Fruit fly (Drosophila melanogaster) whole organism, adult: Measurements from ENCODE around the gene Adat1.

Experiments
- CG14711 ChIP-seq: fragments of 200-800 bp; sonication (Bioruptor generic); optimal IDR thresholded peaks from 2 replicates; lab custom pipeline; 2018; ENCODE audit warnings: missing biosample characterization, mild to moderate bottlenecking, missing genetic modification characterization, moderate library complexity
- CG33017 ChIP-seq: fragments of 200-800 bp; sonication (Bioruptor generic); optimal IDR thresholded peaks from 2 replicates; lab custom pipeline; 2018; ENCODE audit warnings: missing biosample characterization, mild to moderate bottlenecking, missing genetic modification characterization, moderate library complexity
- CG7045 ChIP-seq: fragments of 200-800 bp; sonication (Bioruptor generic); optimal IDR thresholded peaks from 2 replicates; lab custom pipeline; 2017; ENCODE audit warnings: missing biosample characterization, mild to moderate bottlenecking, missing genetic modification characterization
- Mnt ChIP-seq: fragments of 200-800 bp; sonication (Bioruptor generic); optimal IDR thresholded peaks from 2 replicates; lab custom pipeline; 2016; ENCODE audit warnings: missing biosample characterization, mild to moderate bottlenecking, missing genetic modification characterization
- bab1 ChIP-seq: fragments of 200-800 bp; sonication (Bioruptor generic); optimal IDR thresholded peaks from 3 replicates; lab custom pipeline; 2019; ENCODE audit warnings: missing biosample characterization, mild to moderate bottlenecking, missing genetic modification characterization, moderate library complexity
- cic ChIP-seq: fragments of 200-800 bp; sonication (Bioruptor generic); optimal IDR thresholded peaks from 2 replicates; lab custom pipeline; 2017; ENCODE audit warnings: missing biosample characterization, mild to moderate bottlenecking, missing genetic modification characterization, moderate library complexity
- cnc ChIP-seq, 2 experiments: fragments of >200 bp; optimal IDR thresholded peaks; 2 replicates each; lab custom pipeline; 2017
- kay ChIP-seq: fragments of 200-800 bp; sonication (Bioruptor generic); peaks from one replicate; lab custom pipeline; 2016; ENCODE audit warnings: missing biosample characterization, missing genetic modification characterization, borderline replicate concordance
- ovo ChIP-seq: fragments of 200-800 bp; sonication (Bioruptor generic); optimal IDR thresholded peaks from 2 replicates; lab custom pipeline; 2016; ENCODE audit warnings: missing biosample characterization, missing genetic modification characterization
- toe ChIP-seq: fragments of 200-800 bp; sonication (Bioruptor generic); optimal IDR thresholded peaks from 2 replicates; lab custom pipeline; 2016; ENCODE audit warnings: missing biosample characterization, missing genetic modification characterization

DNA sequence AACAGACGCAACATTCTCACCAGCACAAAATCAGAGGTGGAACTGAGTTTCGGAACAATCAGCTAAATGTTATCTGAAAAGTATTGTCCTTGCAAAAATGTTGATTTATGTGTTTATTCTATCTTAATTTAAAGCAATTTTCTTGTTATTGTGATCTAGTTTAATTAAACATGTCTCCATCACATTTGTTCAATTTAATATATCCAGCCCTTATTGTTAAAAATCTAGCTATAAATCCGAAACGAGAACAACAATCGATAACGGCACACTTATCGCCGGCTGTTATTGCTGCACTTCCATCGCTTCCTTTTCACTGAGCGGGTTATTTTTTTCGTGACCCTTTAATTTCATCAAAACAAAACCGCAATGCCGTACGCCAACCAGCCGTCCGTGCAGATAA, 21.8 kb upstream of the Adat1 start, which contains the start of the genes GatC, PolG2 and Polr2C:
- peak; percentile 19 for TF ChIP-seq CG14711 (tag; lab: Kevin White, UChicago)
- TF ChIP-seq cnc (optimal IDR thresholded peaks at IDR 0.05; lab: Kevin White, UChicago) = no peak
- TF ChIP-seq kay (GFP tag; lab: Kevin White, UChicago) = no peak
- no peak for TF ChIP-seq bab1
- peak; percentile 11 for TF ChIP-seq CG33017 (tag; lab: Kevin White, UChicago)
- TF ChIP-seq ovo (GFP tag; lab: Kevin White, UChicago) = no peak
- TF ChIP-seq toe = no peak
- peak; percentile 38 for TF ChIP-seq Mnt (GFP tag; lab: Kevin White, UChicago)
- no peak for TF ChIP-seq cic (GFP tag; lab: Kevin White, UChicago)
- TF ChIP-seq CG7045 (GFP tag; lab: Kevin White, UChicago) = no peak
